Fruit fly (Drosophila melanogaster) whole organism, prepupa: Measurements from ENCODE around the gene CG10793.

ENCODE experiments used
- CG10631 ChIP-seq: fragments of 200-800 bp; sonication (Bioruptor generic); optimal IDR thresholded peaks from 2 replicates; lab custom pipeline; 2016; ENCODE audit warnings: missing biosample characterization, missing genetic modification characterization
- CG10669 ChIP-seq: fragments of 200-800 bp; sonication (Bioruptor generic); optimal IDR thresholded peaks from 3 replicates; lab custom pipeline; 2018; ENCODE audit warnings: missing biosample characterization, mild to moderate bottlenecking, missing genetic modification characterization, moderate library complexity
- CG11294 ChIP-seq: fragments of 200-800 bp; sonication (Bioruptor generic); IDR thresholded peaks from 2 replicates; pipeline ENCODE4 v1.3.6; 2022; ENCODE audit warnings: missing biosample characterization, missing genetic modification characterization
- CG11762 ChIP-seq: fragments of 200-800 bp; sonication (Bioruptor generic); optimal IDR thresholded peaks from 3 replicates; lab custom pipeline; 2016; ENCODE audit warnings: missing biosample characterization, missing genetic modification characterization; ENCODE audit not compliant: insufficient read depth
- CG15336 ChIP-seq: fragments of 200-800 bp; sonication (Bioruptor generic); IDR thresholded peaks from 2 replicates; pipeline ENCODE4 v1.3.6; 2022; ENCODE audit warnings: missing biosample characterization, missing genetic modification characterization
- CG1621 ChIP-seq: fragments of 200-800 bp; sonication (Bioruptor generic); optimal IDR thresholded peaks from 3 replicates; lab custom pipeline; 2018; ENCODE audit warnings: missing biosample characterization, mild to moderate bottlenecking, missing genetic modification characterization
- CG3032 ChIP-seq: fragments of 200-800 bp; optimal IDR thresholded peaks from 2 replicates; lab custom pipeline; 2019; ENCODE audit warnings: missing biosample characterization, mild to moderate bottlenecking, missing genetic modification characterization, moderate library complexity
- CG32006 ChIP-seq: fragments of 200-800 bp; sonication (Bioruptor generic); optimal IDR thresholded peaks from 3 replicates; lab custom pipeline; 2017; ENCODE audit warnings: missing biosample characterization, mild to moderate bottlenecking, missing genetic modification characterization
- CG3919 ChIP-seq: fragments of 200-800 bp; sonication (Bioruptor generic); optimal IDR thresholded peaks from 3 replicates; lab custom pipeline; 2016; ENCODE audit warnings: missing biosample characterization, missing genetic modification characterization
- CG6163 ChIP-seq: fragments of 200-800 bp; sonication (Bioruptor generic); IDR thresholded peaks from 3 replicates; pipeline ENCODE4 v1.3.6; 2022; ENCODE audit warnings: missing biosample characterization, missing genetic modification characterization
- CG6792 ChIP-seq: fragments of 200-800 bp; sonication (Bioruptor generic); optimal IDR thresholded peaks from 3 replicates; lab custom pipeline; 2016; ENCODE audit warnings: missing biosample characterization, missing genetic modification characterization
- CG7368 ChIP-seq: fragments of 200-800 bp; sonication (Bioruptor generic); optimal IDR thresholded peaks from 3 replicates; lab custom pipeline; 2016; ENCODE audit warnings: missing biosample characterization, missing genetic modification characterization
- CG8119 ChIP-seq: fragments of 200-800 bp; sonication (Bioruptor generic); IDR thresholded peaks from 3 replicates; pipeline ENCODE4 v1.3.6; 2022; ENCODE audit warnings: missing biosample characterization, missing genetic modification characterization
- CG8632 ChIP-seq: fragments of 200-800 bp; sonication (Bioruptor generic); optimal IDR thresholded peaks from 3 replicates; lab custom pipeline; 2016; ENCODE audit warnings: missing biosample characterization, missing genetic modification characterization
- Eip78C ChIP-seq: fragments of 200-800 bp; sonication (Bioruptor generic); peaks from one replicate; lab custom pipeline; 2016; ENCODE audit warnings: missing biosample characterization, missing genetic modification characterization
- Hr38 ChIP-seq: sonication (Bioruptor generic); optimal IDR thresholded peaks from 2 replicates; lab custom pipeline; 2016; ENCODE audit warnings: missing biosample characterization, missing genetic modification characterization
- Hr39 ChIP-seq: fragments of 200-800 bp; sonication (Bioruptor generic); optimal IDR thresholded peaks from 2 replicates; lab custom pipeline; 2016; ENCODE audit warnings: missing biosample characterization, missing genetic modification characterization
- Hr4 ChIP-seq: fragments of 200-800 bp; sonication (Bioruptor generic); optimal IDR thresholded peaks from 3 replicates; lab custom pipeline; 2016; ENCODE audit warnings: missing biosample characterization, missing genetic modification characterization
- Lpt ChIP-seq: fragments of 200-800 bp; sonication (Bioruptor generic); optimal IDR thresholded peaks from 3 replicates; lab custom pipeline; 2016; ENCODE audit warnings: missing biosample characterization, missing genetic modification characterization
- OdsH ChIP-seq: fragments of 200-800 bp; sonication (Bioruptor generic); optimal IDR thresholded peaks from 3 replicates; lab custom pipeline; 2016; ENCODE audit warnings: missing biosample characterization, missing genetic modification characterization
- Smox ChIP-seq: fragments of 200-800 bp; sonication (Bioruptor generic); optimal IDR thresholded peaks from 3 replicates; lab custom pipeline; 2016; ENCODE audit warnings: missing biosample characterization, missing genetic modification characterization
- Sox102F ChIP-seq: fragments of 200-800 bp; sonication (Bioruptor generic); optimal IDR thresholded peaks from 2 replicates; lab custom pipeline; 2016; ENCODE audit warnings: missing biosample characterization, mild to moderate bottlenecking, missing genetic modification characterization
- achi ChIP-seq: fragments of 200-800 bp; sonication (Bioruptor generic); optimal IDR thresholded peaks from 3 replicates; lab custom pipeline; 2016; ENCODE audit warnings: missing biosample characterization, missing genetic modification characterization
- dac ChIP-seq: fragments of 200-800 bp; sonication (Bioruptor generic); optimal IDR thresholded peaks from 2 replicates; lab custom pipeline; 2017; ENCODE audit warnings: missing biosample characterization, mild to moderate bottlenecking, missing genetic modification characterization
- dsx ChIP-seq: fragments of 200-800 bp; optimal IDR thresholded peaks from 3 replicates; lab custom pipeline; 2019; ENCODE audit warnings: missing biosample characterization, mild to moderate bottlenecking, missing genetic modification characterization, moderate library complexity; ENCODE audit not compliant: poor library complexity, severe bottlenecking
- eg ChIP-seq: fragments of 200-800 bp; sonication (Bioruptor generic); IDR thresholded peaks from 3 replicates; pipeline ENCODE4 v1.3.6; 2022; ENCODE audit warnings: missing biosample characterization, missing genetic modification characterization
- fd59A ChIP-seq: fragments of 200-800 bp; sonication (Bioruptor generic); optimal IDR thresholded peaks from 2 replicates; lab custom pipeline; 2017; ENCODE audit warnings: missing biosample characterization, mild to moderate bottlenecking, missing genetic modification characterization, missing genetic modification reagents
- fd85E ChIP-seq: fragments of 200-800 bp; sonication (Bioruptor generic); optimal IDR thresholded peaks from 3 replicates; lab custom pipeline; 2016; ENCODE audit warnings: missing biosample characterization, missing genetic modification characterization
- fkh ChIP-seq: fragments of 200-800 bp; sonication (Bioruptor generic); optimal IDR thresholded peaks from 3 replicates; lab custom pipeline; 2017; ENCODE audit warnings: missing biosample characterization, mild to moderate bottlenecking, missing genetic modification characterization, moderate library complexity
- lz ChIP-seq: fragments of 200-800 bp; sonication (Bioruptor generic); optimal IDR thresholded peaks from 3 replicates; lab custom pipeline; 2016; ENCODE audit warnings: missing biosample characterization, missing genetic modification characterization
- spab ChIP-seq: fragments of 200-800 bp; sonication (Bioruptor generic); optimal IDR thresholded peaks from 2 replicates; lab custom pipeline; 2017; ENCODE audit warnings: missing biosample characterization, mild to moderate bottlenecking, missing genetic modification characterization, missing genetic modification reagents
- svp ChIP-seq: fragments of 200-800 bp; sonication (Bioruptor generic); peaks from one replicate; lab custom pipeline; 2016; ENCODE audit warnings: missing biosample characterization, missing genetic modification characterization
- topi ChIP-seq: fragments of 200-800 bp; sonication (Bioruptor generic); optimal IDR thresholded peaks from 3 replicates; lab custom pipeline; 2016; ENCODE audit warnings: missing biosample characterization, missing genetic modification characterization
- vri ChIP-seq: fragments of 200-800 bp; sonication (Bioruptor generic); optimal IDR thresholded peaks from 3 replicates; lab custom pipeline; 2016; ENCODE audit warnings: missing biosample characterization, mild to moderate bottlenecking, missing genetic modification characterization

CG10793 gene

dm6 chrX:3355180-3355579 is 39.0 kb upstream of the CG10793 start:
- TF ChIP-seq Hr39 = no peak
- TF ChIP-seq OdsH (GFP tag; lab: Kevin White, UChicago) = no peak
- 0 out of 3 replicates have a peak, but pooled peaks have one; percentile 38 for TF ChIP-seq CG6163 (GFP tag; lab: Robert Waterston, UW)
- TF ChIP-seq CG11294 (GFP tag; lab: Robert Waterston, UW) = no peak
- TF ChIP-seq CG10669 (GFP tag; lab: Kevin White, UChicago) = no peak
- no peak for TF ChIP-seq Hr4
- TF ChIP-seq CG3032 = no peak
- no peak for TF ChIP-seq CG8632
- no peak for TF ChIP-seq spab (GFP tag; lab: Kevin White, UChicago)
- TF ChIP-seq CG1621 (tag; lab: Kevin White, UChicago) = no peak
- no peak for TF ChIP-seq CG3919 (GFP tag; lab: Kevin White, UChicago)
- no peak for TF ChIP-seq Hr38 (GFP tag; lab: Kevin White, UChicago)
- TF ChIP-seq fd59A (GFP tag; lab: Kevin White, UChicago) = no peak
- no peak for TF ChIP-seq Sox102F (GFP tag; lab: Kevin White, UChicago)
- TF ChIP-seq CG32006 (GFP tag; lab: Kevin White, UChicago) = peak; percentile 25
- TF ChIP-seq dsx (GFP tag; lab: Kevin White, UChicago) = no peak
- TF ChIP-seq dac (GFP tag; lab: Kevin White, UChicago) = no peak
- peak; percentile 9 for TF ChIP-seq Eip78C (GFP tag; lab: Kevin White, UChicago)
- no peak for TF ChIP-seq CG15336 (GFP tag; lab: Robert Waterston, UW)
- TF ChIP-seq CG10631 (GFP tag; lab: Kevin White, UChicago) = peak; percentile 10
- TF ChIP-seq CG8119 = 0 out of 3 replicates have a peak, but pooled peaks have one; percentile 21
- no peak for TF ChIP-seq topi (GFP tag; lab: Kevin White, UChicago)
- no peak for TF ChIP-seq lz
- TF ChIP-seq CG11762 (GFP tag; lab: Kevin White, UChicago) = no peak
- TF ChIP-seq vri (GFP tag; lab: Kevin White, UChicago) = no peak
- TF ChIP-seq CG7368 = no peak
- no peak for TF ChIP-seq Smox (GFP tag; lab: Kevin White, UChicago)
- TF ChIP-seq svp (GFP tag; lab: Kevin White, UChicago) = peak; percentile 19
- TF ChIP-seq eg = 0 out of 3 replicates have a peak, but pooled peaks have one; percentile 44
- TF ChIP-seq CG6792 (GFP tag; lab: Kevin White, UChicago) = no peak

dm6 chrX:3354439-3354838 is 38.2 kb upstream of the CG10793 start:
- TF ChIP-seq fkh (GFP tag; lab: Kevin White, UChicago) = peak; percentile 75
- TF ChIP-seq CG6792 (GFP tag; lab: Kevin White, UChicago) = no peak
- no peak for TF ChIP-seq Lpt (GFP tag; lab: Kevin White, UChicago)

dm6 chrX:3351560-3351959 is 35.4 kb upstream of the CG10793 start:
- TF ChIP-seq svp (GFP tag; lab: Kevin White, UChicago) = peak; percentile 58
- TF ChIP-seq Lpt (GFP tag; lab: Kevin White, UChicago) = no peak

- TF ChIP-seq CG10669 (GFP tag; lab: Kevin White, UChicago) (peak; percentile 5), achi (GFP tag; lab: Kevin White, UChicago) (peak; percentile 9), Eip78C (GFP tag; lab: Kevin White, UChicago) (peak; percentile 66), CG6163 (GFP tag; lab: Robert Waterston, UW) (0 out of 3 replicates have a peak, but pooled peaks have one; percentile 18), fd85E (no peak), eg (0 out of 3 replicates have a peak, but pooled peaks have one; percentile 6), CG10631 (GFP tag; lab: Kevin White, UChicago) (peak; percentile 5), svp (GFP tag; lab: Kevin White, UChicago) (peak; percentile 5), dac (GFP tag; lab: Kevin White, UChicago) (no peak), topi (GFP tag; lab: Kevin White, UChicago) (peak; percentile 1)
These were observed 34.8 kb upstream of the CG10793 start for dm6 chrX:3350982-3351381.
